Worm (Caenorhabditis elegans): ENCODE results near the gene ZK742.3.

DNA sequence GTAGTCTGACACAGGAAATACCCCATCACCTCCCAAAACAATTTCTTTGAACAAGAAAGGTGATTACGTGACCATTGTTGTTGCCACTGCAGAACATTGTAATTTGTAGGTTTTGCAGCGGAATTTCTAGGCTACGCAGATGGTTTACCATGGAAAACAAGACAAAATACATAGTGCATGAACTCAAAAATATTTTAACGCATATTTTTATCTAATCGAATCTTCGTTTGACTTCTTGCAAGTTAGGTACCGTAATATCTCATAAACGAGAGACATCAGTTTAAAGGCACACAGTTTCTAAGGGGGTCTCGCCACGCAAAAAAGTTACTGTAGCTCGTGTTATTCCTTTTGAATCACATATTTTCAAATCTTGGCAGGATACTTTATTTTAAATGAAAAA lies 30.7 kb downstream of the ZK742.3 start:
- TF ChIP-seq lin-35 (GFP tag; optimal IDR thresholded peaks at IDR 0.05), result no peak
- TF ChIP-seq skn-1 (tag; optimal IDR thresholded peaks at IDR 0.05), result no peak

Data from whole organism, L1 larva.